Fruit fly (Drosophila melanogaster) whole organism, wandering third instar larva: ENCODE data around the gene CG33510.

Experiments
- Abd-B ChIP-seq: fragments of >200 bp; optimal IDR thresholded peaks from 2 replicates; lab custom pipeline; 2017; ENCODE audit warnings: missing biosample characterization, missing genetic modification characterization
- CG32264 ChIP-seq: fragments of 200-800 bp; sonication (Bioruptor generic); optimal IDR thresholded peaks from 2 replicates; lab custom pipeline; 2016; ENCODE audit warnings: missing biosample characterization, missing genetic modification characterization
- CG9705 ChIP-seq: fragments of 200-800 bp; sonication (Bioruptor generic); optimal IDR thresholded peaks from 2 replicates; lab custom pipeline; 2018; ENCODE audit warnings: missing biosample characterization, mild to moderate bottlenecking, missing genetic modification characterization
- CrebA ChIP-seq: fragments of 200-800 bp; sonication (Bioruptor generic); optimal IDR thresholded peaks from 2 replicates; lab custom pipeline; 2016; ENCODE audit warnings: missing biosample characterization, mild to moderate bottlenecking, missing genetic modification characterization, borderline replicate concordance
- Dif ChIP-seq: fragments of 200-275, 200-300 bp; sonication (Bioruptor generic); optimal IDR thresholded peaks from 2 replicates; lab custom pipeline; 2018; ENCODE audit warnings: missing biosample characterization, missing genetic modification characterization; ENCODE audit not compliant: partially characterized antibody
- GATAd ChIP-seq: sonication (Bioruptor generic); optimal IDR thresholded peaks from 2 replicates; lab custom pipeline; 2016; ENCODE audit warnings: missing biosample characterization, missing genetic modification characterization
- HLH106 ChIP-seq: fragments of 200-800 bp; optimal IDR thresholded peaks from 3 replicates; lab custom pipeline; 2019; ENCODE audit warnings: missing biosample characterization, mild to moderate bottlenecking, missing genetic modification characterization, moderate library complexity
- Hnf4 ChIP-seq: fragments of 200-800 bp; sonication (Bioruptor generic); optimal IDR thresholded peaks from 2 replicates; lab custom pipeline; 2016; ENCODE audit warnings: missing biosample characterization, mild to moderate bottlenecking, missing genetic modification characterization
- Hr78 ChIP-seq: fragments of >200 bp; optimal IDR thresholded peaks from 2 replicates; lab custom pipeline; 2017; ENCODE audit warnings: missing biosample characterization, missing genetic modification characterization
- Hr83 ChIP-seq: fragments of 200-300 bp; sonication (Bioruptor generic); optimal IDR thresholded peaks from 2 replicates; lab custom pipeline; 2016; ENCODE audit warnings: missing biosample characterization, mild to moderate bottlenecking, missing genetic modification characterization, moderate library complexity; ENCODE audit not compliant: poor library complexity, severe bottlenecking
- Jra ChIP-seq: sonication (Bioruptor generic); optimal IDR thresholded peaks from 2 replicates; lab custom pipeline; 2016; ENCODE audit warnings: missing biosample characterization, missing genetic modification characterization
- Myc ChIP-seq: fragments of >200 bp; optimal IDR thresholded peaks from 2 replicates; lab custom pipeline; 2017
- N ChIP-seq: fragments of >200 bp; optimal IDR thresholded peaks from 2 replicates; lab custom pipeline; 2018; ENCODE audit warnings: missing biosample characterization, missing external identifiers, missing genetic modification characterization
- OdsH ChIP-seq: fragments of 200-800 bp; sonication (Bioruptor generic); optimal IDR thresholded peaks from 2 replicates; lab custom pipeline; 2016; ENCODE audit warnings: missing biosample characterization, mild to moderate bottlenecking, missing genetic modification characterization
- Rel ChIP-seq, 2 experiments: fragments of 200-800 bp; sonication (Bioruptor generic) in 1 of 2; optimal IDR thresholded peaks; 2 replicates in 1 of 2; 3 replicates in 1 of 2; lab custom pipeline; 2016 to 2019; ENCODE audit warnings: mild to moderate bottlenecking in 2 of 2, missing biosample characterization in 2 of 2, missing genetic modification characterization in 2 of 2, moderate library complexity in 1 of 2
- Sp1 ChIP-seq: fragments of 200-800 bp; sonication (Bioruptor generic); optimal IDR thresholded peaks from 3 replicates; lab custom pipeline; 2019; ENCODE audit warnings: missing biosample characterization, mild to moderate bottlenecking, missing genetic modification characterization, moderate library complexity
- Vsx2 ChIP-seq: fragments of 200-300, 225-300 bp; sonication (Bioruptor generic); optimal IDR thresholded peaks from 2 replicates; lab custom pipeline; 2018; ENCODE audit warnings: missing biosample characterization, missing genetic modification characterization; ENCODE audit not compliant: partially characterized antibody
- br ChIP-seq: fragments of 200-800 bp; sonication (Bioruptor generic); optimal IDR thresholded peaks from 2 replicates; lab custom pipeline; 2016; ENCODE audit warnings: missing biosample characterization, missing genetic modification characterization
- brk ChIP-seq: fragments of 200-800 bp; sonication (Bioruptor generic); optimal IDR thresholded peaks from 2 replicates; lab custom pipeline; 2016; ENCODE audit warnings: missing biosample characterization, mild to moderate bottlenecking, missing genetic modification characterization
- dl ChIP-seq, 2 experiments: fragments of 175-275, 200-275 bp in 1 of 2; fragments of 200-275 bp in 1 of 2; sonication (Bioruptor generic); optimal IDR thresholded peaks; lab custom pipeline; 2018; ENCODE audit warnings: mild to moderate bottlenecking in 2 of 2, missing biosample characterization in 2 of 2, missing genetic modification characterization in 2 of 2, moderate library complexity in 2 of 2; ENCODE audit not compliant: partially characterized antibody in 2 of 2, insufficient read depth in 1 of 2
- dmrt93B ChIP-seq: fragments of 200-800 bp; sonication (Bioruptor generic); optimal IDR thresholded peaks from 2 replicates; lab custom pipeline; 2018; ENCODE audit warnings: missing biosample characterization, mild to moderate bottlenecking, missing genetic modification characterization
- ey ChIP-seq: fragments of 200-800 bp; sonication (Bioruptor generic); optimal IDR thresholded peaks from 2 replicates; lab custom pipeline; 2016; ENCODE audit warnings: missing biosample characterization, missing genetic modification characterization
- foxo ChIP-seq, 2 experiments: fragments of 200-800 bp; sonication (Bioruptor generic); optimal IDR thresholded peaks; 2 replicates in 1 of 2; 3 replicates in 1 of 2; lab custom pipeline; 2016 to 2017; ENCODE audit warnings: missing biosample characterization in 2 of 2, missing genetic modification characterization in 2 of 2
- fru ChIP-seq: fragments of 200-800 bp; sonication (Bioruptor generic); optimal IDR thresholded peaks from 3 replicates; lab custom pipeline; 2016; ENCODE audit warnings: missing biosample characterization, mild to moderate bottlenecking, missing genetic modification characterization
- h ChIP-seq: fragments of 200-800 bp; sonication (Bioruptor generic); optimal IDR thresholded peaks from 3 replicates; lab custom pipeline; 2016; ENCODE audit warnings: missing biosample characterization, mild to moderate bottlenecking, missing genetic modification characterization
- jim ChIP-seq: fragments of 175-275, 200-325 bp; sonication (Bioruptor generic); optimal IDR thresholded peaks from 2 replicates; lab custom pipeline; 2016; ENCODE audit warnings: missing biosample characterization, mild to moderate bottlenecking, missing genetic modification characterization
- lola ChIP-seq: fragments of >200 bp; optimal IDR thresholded peaks from 2 replicates; lab custom pipeline; 2017; ENCODE audit warnings: missing biosample characterization, missing genetic modification characterization
- pan ChIP-seq: fragments of >200 bp; optimal IDR thresholded peaks from 2 replicates; lab custom pipeline; 2017
- psq ChIP-seq: fragments of 200-800 bp; sonication (Bioruptor generic); optimal IDR thresholded peaks from 3 replicates; lab custom pipeline; 2017; ENCODE audit warnings: missing biosample characterization, mild to moderate bottlenecking, missing genetic modification characterization, moderate library complexity
- rgr ChIP-seq: fragments of 200-800 bp; sonication (Bioruptor generic); optimal IDR thresholded peaks from 3 replicates; lab custom pipeline; 2016; ENCODE audit warnings: missing biosample characterization, mild to moderate bottlenecking, missing genetic modification characterization
- sage ChIP-seq: fragments of 200-800 bp; sonication (Bioruptor generic); optimal IDR thresholded peaks from 2 replicates; lab custom pipeline; 2016; ENCODE audit warnings: missing biosample characterization, mild to moderate bottlenecking, missing genetic modification characterization
- sv ChIP-seq: fragments of 200-800 bp; sonication (Bioruptor generic); optimal IDR thresholded peaks from 3 replicates; lab custom pipeline; 2016; ENCODE audit warnings: missing biosample characterization, missing genetic modification characterization
- tai ChIP-seq: sonication (Bioruptor generic); optimal IDR thresholded peaks from 2 replicates; lab custom pipeline; 2016; ENCODE audit warnings: missing biosample characterization, missing genetic modification characterization
- usp ChIP-seq: fragments of >200 bp; optimal IDR thresholded peaks from 2 replicates; lab custom pipeline; 2017; ENCODE audit warnings: missing biosample characterization, missing genetic modification characterization

Gene CG33510

DNA sequence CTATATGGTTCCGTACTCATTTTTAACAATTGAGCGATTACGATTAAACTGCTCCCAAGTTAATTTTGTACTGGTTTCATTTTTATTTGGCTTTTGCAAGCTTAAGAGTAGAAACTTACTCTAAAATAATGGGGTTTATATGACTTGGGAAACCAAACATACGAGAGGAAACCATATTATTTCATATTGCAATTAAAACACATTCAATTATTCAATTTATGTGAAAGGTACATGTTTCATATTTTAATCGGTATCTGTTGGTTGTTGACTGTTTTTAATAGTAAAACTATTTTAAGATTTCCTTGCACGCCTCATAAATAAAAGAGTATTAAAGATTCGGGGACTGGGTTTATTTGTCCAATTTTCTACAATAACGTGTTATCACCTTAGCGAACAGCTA is at the start of gene CG33510:
Gene CG33510 (minus strand): TSS at position 59 of the 400 bp plus-strand sequence.
- TF ChIP-seq rgr = peak; percentile 6
- TF ChIP-seq N (GFP tag; lab: Kevin White, UChicago) = no peak
- no peak for TF ChIP-seq Hnf4 (GFP tag; lab: Kevin White, UChicago)
- no peak for TF ChIP-seq lola
- TF ChIP-seq brk (GFP tag; lab: Kevin White, UChicago) = no peak
- peak; percentile 57 for TF ChIP-seq fru
- no peak for TF ChIP-seq jim (GFP tag; lab: Kevin White, UChicago)
- TF ChIP-seq foxo (GFP tag; optimal IDR thresholded peaks at IDR 0.05; lab: Kevin White, UChicago) = peak in 1 of 2 experiments; percentile 20
- TF ChIP-seq GATAd (GFP tag; lab: Kevin White, UChicago) = no peak
- TF ChIP-seq dl (GFP tag; optimal IDR thresholded peaks at IDR 0.05; lab: Kevin White, UChicago; ENCODE audit: insufficient read depth in 1 of 2, partially characterized antibody in 2 of 2) = no peak
- no peak for TF ChIP-seq CG9705 (GFP tag; lab: Kevin White, UChicago)
- no peak for TF ChIP-seq Myc (lab: Kevin White, UChicago)
- no peak for TF ChIP-seq tai (GFP tag; lab: Kevin White, UChicago)
- no peak for TF ChIP-seq sage (GFP tag; lab: Kevin White, UChicago)
- no peak for TF ChIP-seq OdsH (GFP tag; lab: Kevin White, UChicago)
- no peak for TF ChIP-seq CrebA
- no peak for TF ChIP-seq br (GFP tag; lab: Kevin White, UChicago)
- no peak for TF ChIP-seq Dif (GFP tag; lab: Kevin White, UChicago)
- TF ChIP-seq sv = no peak
- no peak for TF ChIP-seq Hr78 (GFP tag; lab: Kevin White, UChicago)
- TF ChIP-seq CG32264 (GFP tag; lab: Kevin White, UChicago) = no peak
- no peak for TF ChIP-seq usp
- no peak for TF ChIP-seq Sp1 (GFP tag; lab: Kevin White, UChicago)
- TF ChIP-seq pan (lab: Kevin White, UChicago) = no peak
- TF ChIP-seq h = peak; percentile 31

- TF ChIP-seq Rel (GFP tag; optimal IDR thresholded peaks at IDR 0.05; lab: Kevin White, UChicago) (no peak), Rel (tag; optimal IDR thresholded peaks at IDR 0.05; lab: Kevin White, UChicago) (no peak), tai (GFP tag; lab: Kevin White, UChicago) (no peak), Myc (lab: Kevin White, UChicago) (no peak), Jra (GFP tag; lab: Kevin White, UChicago) (no peak), CrebA (no peak), HLH106 (tag; lab: Kevin White, UChicago) (no peak), N (GFP tag; lab: Kevin White, UChicago) (no peak), OdsH (GFP tag; lab: Kevin White, UChicago) (no peak), Vsx2 (no peak), GATAd (GFP tag; lab: Kevin White, UChicago) (no peak), brk (GFP tag; lab: Kevin White, UChicago) (no peak), Hr83 (no peak), rgr (no peak), Dif (GFP tag; lab: Kevin White, UChicago) (no peak), dmrt93B (GFP tag; lab: Kevin White, UChicago) (no peak), h (no peak)
Measured at dm6 chr2L:21115687-21116086, 31.6 kb upstream of the CG33510 start.

- TF ChIP-seq CrebA (no peak), CG32264 (GFP tag; lab: Kevin White, UChicago) (peak; percentile 10), Vsx2 (no peak), br (GFP tag; lab: Kevin White, UChicago) (peak; percentile 51), psq (peak; percentile 4), rgr (no peak), Hnf4 (GFP tag; lab: Kevin White, UChicago) (peak; percentile 41), Hr83 (peak; percentile 31), tai (GFP tag; lab: Kevin White, UChicago) (peak; percentile 4), pan (lab: Kevin White, UChicago) (no peak), jim (GFP tag; lab: Kevin White, UChicago) (no peak), dmrt93B (GFP tag; lab: Kevin White, UChicago) (no peak), Rel (GFP tag; optimal IDR thresholded peaks at IDR 0.05; lab: Kevin White, UChicago) (no peak), Rel (tag; optimal IDR thresholded peaks at IDR 0.05; lab: Kevin White, UChicago) (peak; percentile 40)
Measured at dm6 chr2L:21113546-21113945, 29.4 kb upstream of the CG33510 start.

DNA sequence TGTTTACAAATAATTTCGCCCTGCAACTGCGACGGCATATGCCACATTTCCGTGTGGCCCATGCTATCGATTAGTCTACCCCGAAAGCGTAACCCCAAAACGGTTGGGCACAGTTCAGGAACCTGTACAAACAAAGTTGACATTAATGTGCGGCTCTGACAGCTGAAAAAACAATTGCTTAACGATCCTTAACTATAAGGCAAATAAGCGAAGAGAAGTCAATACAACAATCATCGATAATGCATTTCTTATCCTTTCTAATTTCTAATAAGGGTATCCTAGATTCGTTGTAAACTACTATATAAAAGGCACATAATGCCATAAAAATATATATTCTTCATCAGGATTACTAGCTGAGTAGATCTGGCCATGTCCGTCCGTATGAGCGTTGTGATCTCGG is 27.7 kb upstream of the CG33510 start:
- TF ChIP-seq Vsx2 (no peak), N (GFP tag; lab: Kevin White, UChicago) (no peak), GATAd (GFP tag; lab: Kevin White, UChicago) (no peak), pan (lab: Kevin White, UChicago) (no peak), Abd-B (GFP tag; lab: Kevin White, UChicago) (no peak), ey (no peak), usp (no peak), Hr83 (no peak), foxo (GFP tag; optimal IDR thresholded peaks at IDR 0.05; lab: Kevin White, UChicago) (no peak), sv (no peak), CG32264 (GFP tag; lab: Kevin White, UChicago) (no peak), CG9705 (GFP tag; lab: Kevin White, UChicago) (no peak), Myc (lab: Kevin White, UChicago) (no peak), lola (no peak)
- TF ChIP-seq, all 38 proteins: peak for 0
